Fruit fly (Drosophila melanogaster): ENCODE results near the gene CG14210.

CG14210 gene

DNA sequence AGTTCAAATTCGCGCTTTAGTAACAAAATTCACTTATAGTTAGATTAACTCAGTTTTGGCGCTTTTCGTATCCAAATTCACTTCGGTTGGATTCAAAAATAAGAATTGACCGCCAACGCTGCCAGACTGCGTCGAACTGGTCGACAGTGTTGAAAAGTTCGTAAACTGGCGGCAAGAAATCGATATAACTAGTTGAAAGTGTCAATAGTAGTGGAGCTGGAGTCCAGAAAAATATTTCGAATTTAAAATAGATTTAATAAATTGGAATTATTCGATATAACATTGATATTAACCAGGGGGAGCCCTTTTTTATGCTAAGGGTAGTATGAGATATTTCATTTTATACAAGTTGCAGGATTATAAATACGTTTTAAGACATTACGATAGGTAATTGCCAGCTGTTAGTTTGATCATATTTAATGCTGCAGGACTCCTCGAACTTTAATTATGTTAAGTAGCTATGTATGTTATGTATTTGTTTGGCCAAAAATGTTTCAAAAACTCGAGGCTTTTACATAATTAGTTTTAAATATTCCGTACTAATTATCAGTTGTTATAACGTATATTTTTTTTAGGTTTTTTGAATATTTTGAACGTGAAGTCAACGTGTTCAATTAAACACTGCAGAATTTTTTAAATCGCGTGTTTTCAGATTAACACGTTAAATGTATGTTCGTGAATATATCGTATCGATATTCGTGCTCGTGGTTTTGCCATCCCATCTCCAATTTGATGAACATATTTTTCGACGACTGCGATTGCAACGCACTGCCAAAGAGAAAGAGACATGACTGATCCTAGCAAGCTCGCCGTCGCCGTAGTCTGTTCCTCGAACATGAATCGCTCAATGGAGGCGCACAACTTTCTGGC is 48.1 kb downstream of the CG14210 start, which contains the start of the genes CG14223 and Ssu72 (continued):
- no peak for TF ChIP-seq CG8290 (GFP tag; optimal IDR thresholded peaks at IDR 0.05)
- TF ChIP-seq CG8290 (tag; optimal IDR thresholded peaks at IDR 0.05): peak in 1 of 2 experiments; percentile 47
- no peak for TF ChIP-seq tap (tag; optimal IDR thresholded peaks at IDR 0.05)
- TF ChIP-seq Lhr (GFP tag; optimal IDR thresholded peaks at IDR 0.05): no peak
- no peak for TF ChIP-seq CG17328 (GFP tag; IDR thresholded peaks at IDR 0.05)
- no peak for TF ChIP-seq NC2α (GFP tag; optimal IDR thresholded peaks at IDR 0.05)
- no peak for TF ChIP-seq CG7839 (tag; optimal IDR thresholded peaks at IDR 0.05)
- no peak for TF ChIP-seq da (GFP tag; optimal IDR thresholded peaks at IDR 0.05)
- TF ChIP-seq CG7928 (GFP tag; optimal IDR thresholded peaks at IDR 0.05): no peak
- no peak for TF ChIP-seq CG4854 (GFP tag; optimal IDR thresholded peaks at IDR 0.05)
- no peak for TF ChIP-seq eve (GFP tag; optimal IDR thresholded peaks at IDR 0.05)
- no peak for TF ChIP-seq Lpt (GFP tag; optimal IDR thresholded peaks at IDR 0.05)
- TF ChIP-seq CG2120 (GFP tag; optimal IDR thresholded peaks at IDR 0.05): no peak
- TF ChIP-seq usp (GFP tag; optimal IDR thresholded peaks at IDR 0.05): no peak
- no peak for TF ChIP-seq E2f1 (GFP tag; IDR thresholded peaks at IDR 0.05)
- no peak for TF ChIP-seq CG10979 (tag; optimal IDR thresholded peaks at IDR 0.05)
- TF ChIP-seq al (GFP tag; IDR thresholded peaks at IDR 0.05): no peak
- TF ChIP-seq run (tag; optimal IDR thresholded peaks at IDR 0.05): no peak
- no peak for TF ChIP-seq CG17385 (GFP tag; optimal IDR thresholded peaks at IDR 0.05)
- TF ChIP-seq Hr3 (GFP tag; optimal IDR thresholded peaks at IDR 0.05): no peak
- TF ChIP-seq CG11695 (GFP tag; IDR thresholded peaks at IDR 0.05): no peak
- TF ChIP-seq stwl (tag; optimal IDR thresholded peaks at IDR 0.05): peak; percentile 22
- TF ChIP-seq dmrt99B (tag; optimal IDR thresholded peaks at IDR 0.05): no peak
- TF ChIP-seq CkIIα-i1 (GFP tag; IDR thresholded peaks at IDR 0.05): no peak
- peak; percentile 71 for TF ChIP-seq CG2129 (GFP tag; IDR thresholded peaks at IDR 0.05; ENCODE audit: partially characterized antibody)
- no peak for TF ChIP-seq chm (GFP tag; IDR thresholded peaks at IDR 0.05)
- TF ChIP-seq TFAM (GFP tag; optimal IDR thresholded peaks at IDR 0.05): no peak
- no peak for TF ChIP-seq CG3281 (GFP tag; optimal IDR thresholded peaks at IDR 0.05)
- no peak for TF ChIP-seq cato (GFP tag; optimal IDR thresholded peaks at IDR 0.05; ENCODE audit: borderline replicate concordance)
- TF ChIP-seq Chrac-16 (GFP tag; optimal IDR thresholded peaks at IDR 0.05): no peak
- no peak for TF ChIP-seq cwo (GFP tag; optimal IDR thresholded peaks at IDR 0.05)
- TF ChIP-seq CG13624 (GFP tag; optimal IDR thresholded peaks at IDR 0.05): no peak
- TF ChIP-seq CG8281 (tag; optimal IDR thresholded peaks at IDR 0.05): no peak
- TF ChIP-seq Six4 (GFP tag; optimal IDR thresholded peaks at IDR 0.05): no peak
- no peak for TF ChIP-seq CG33213 (GFP tag; optimal IDR thresholded peaks at IDR 0.05)
- no peak for TF ChIP-seq NC2β (GFP tag; optimal IDR thresholded peaks at IDR 0.05)
- TF ChIP-seq CG6683 (GFP tag; optimal IDR thresholded peaks at IDR 0.05): no peak
- no peak for TF ChIP-seq CG6689 (GFP tag; IDR thresholded peaks at IDR 0.05)
- no peak for TF ChIP-seq CG12071 (GFP tag; optimal IDR thresholded peaks at IDR 0.05)
- peak; percentile 70 for TF ChIP-seq nerfin-2 (GFP tag; IDR thresholded peaks at IDR 0.05; ENCODE audit: partially characterized antibody)
- TF ChIP-seq CG14050 (GFP tag; IDR thresholded peaks at IDR 0.05): no peak
- TF ChIP-seq dan (GFP tag; IDR thresholded peaks at IDR 0.05): no peak
- no peak for TF ChIP-seq pita (GFP tag; optimal IDR thresholded peaks at IDR 0.05)
- no peak for TF ChIP-seq Asciz (GFP tag; optimal IDR thresholded peaks at IDR 0.05)
- TF ChIP-seq CG17568 (GFP tag; optimal IDR thresholded peaks at IDR 0.05): no peak
- TF ChIP-seq hkb (optimal IDR thresholded peaks at IDR 0.05): no peak
- TF ChIP-seq hkb (GFP tag; IDR thresholded peaks at IDR 0.05): no peak
- no peak for TF ChIP-seq MTF-1 (GFP tag; optimal IDR thresholded peaks at IDR 0.05; ENCODE audit: borderline replicate concordance)
- TF ChIP-seq CG3407 (GFP tag; optimal IDR thresholded peaks at IDR 0.05): no peak
- no peak for TF ChIP-seq Hsf (GFP tag; optimal IDR thresholded peaks at IDR 0.05)
- TF ChIP-seq CG30020 (tag; optimal IDR thresholded peaks at IDR 0.05): no peak

All from whole organism, embryonic.